Fruit fly (Drosophila melanogaster) whole organism, prepupa: ENCODE results near the gene ncd.

Source experiments
- Blimp-1 ChIP-seq: fragments of 200-800 bp; sonication (Bioruptor generic); optimal IDR thresholded peaks from 3 replicates; lab custom pipeline; 2017; ENCODE audit warnings: missing biosample characterization, missing genetic modification characterization, mild to moderate bottlenecking, moderate library complexity, missing genetic modification reagents
- CG10669 ChIP-seq: fragments of 200-800 bp; sonication (Bioruptor generic); optimal IDR thresholded peaks from 3 replicates; lab custom pipeline; 2018; ENCODE audit warnings: missing biosample characterization, mild to moderate bottlenecking, missing genetic modification characterization, moderate library complexity
- CG11762 ChIP-seq: fragments of 200-800 bp; sonication (Bioruptor generic); optimal IDR thresholded peaks from 3 replicates; lab custom pipeline; 2016; ENCODE audit warnings: missing biosample characterization, missing genetic modification characterization; ENCODE audit not compliant: insufficient read depth
- CG11902 ChIP-seq: fragments of 200-800 bp; sonication (Bioruptor generic); optimal IDR thresholded peaks from 3 replicates; lab custom pipeline; 2016; ENCODE audit warnings: missing biosample characterization, missing genetic modification characterization
- CG15336 ChIP-seq: fragments of 200-800 bp; sonication (Bioruptor generic); IDR thresholded peaks from 2 replicates; pipeline ENCODE4 v1.3.6; 2022; ENCODE audit warnings: missing biosample characterization, missing genetic modification characterization
- CG1621 ChIP-seq: fragments of 200-800 bp; sonication (Bioruptor generic); optimal IDR thresholded peaks from 3 replicates; lab custom pipeline; 2018; ENCODE audit warnings: missing biosample characterization, mild to moderate bottlenecking, missing genetic modification characterization
- CG31627 ChIP-seq: fragments of 200-800 bp; sonication (Bioruptor generic); optimal IDR thresholded peaks from 3 replicates; lab custom pipeline; 2016; ENCODE audit warnings: missing biosample characterization, missing genetic modification characterization
- CG34406 ChIP-seq: fragments of 200-800 bp; sonication (Bioruptor generic); optimal IDR thresholded peaks from 3 replicates; lab custom pipeline; 2016; ENCODE audit warnings: missing biosample characterization, missing genetic modification characterization
- CG3919 ChIP-seq: fragments of 200-800 bp; sonication (Bioruptor generic); optimal IDR thresholded peaks from 3 replicates; lab custom pipeline; 2016; ENCODE audit warnings: missing biosample characterization, missing genetic modification characterization
- CG6163 ChIP-seq: fragments of 200-800 bp; sonication (Bioruptor generic); IDR thresholded peaks from 3 replicates; pipeline ENCODE4 v1.3.6; 2022; ENCODE audit warnings: missing biosample characterization, missing genetic modification characterization
- CG6792 ChIP-seq: fragments of 200-800 bp; sonication (Bioruptor generic); optimal IDR thresholded peaks from 3 replicates; lab custom pipeline; 2016; ENCODE audit warnings: missing biosample characterization, missing genetic modification characterization
- CG7368 ChIP-seq: fragments of 200-800 bp; sonication (Bioruptor generic); optimal IDR thresholded peaks from 3 replicates; lab custom pipeline; 2016; ENCODE audit warnings: missing biosample characterization, missing genetic modification characterization
- CG8319 ChIP-seq: fragments of 200-800 bp; sonication (Bioruptor generic); optimal IDR thresholded peaks from 3 replicates; lab custom pipeline; 2016; ENCODE audit warnings: missing biosample characterization, missing genetic modification characterization
- CG8632 ChIP-seq: fragments of 200-800 bp; sonication (Bioruptor generic); optimal IDR thresholded peaks from 3 replicates; lab custom pipeline; 2016; ENCODE audit warnings: missing biosample characterization, missing genetic modification characterization
- CG9139 ChIP-seq: fragments of 200-800 bp; sonication (Bioruptor generic); optimal IDR thresholded peaks from 3 replicates; lab custom pipeline; 2017; ENCODE audit warnings: missing biosample characterization, mild to moderate bottlenecking, missing genetic modification characterization
- Eip78C ChIP-seq: fragments of 200-800 bp; sonication (Bioruptor generic); peaks from one replicate; lab custom pipeline; 2016; ENCODE audit warnings: missing biosample characterization, missing genetic modification characterization
- Eip93F ChIP-seq: fragments of 200-800 bp; sonication (Bioruptor generic); optimal IDR thresholded peaks from 2 replicates; lab custom pipeline; 2016; ENCODE audit warnings: missing biosample characterization, mild to moderate bottlenecking, missing genetic modification characterization
- Ets21C ChIP-seq: fragments of 200-800 bp; sonication (Bioruptor generic); optimal IDR thresholded peaks from 3 replicates; lab custom pipeline; 2016; ENCODE audit warnings: missing biosample characterization, missing genetic modification characterization
- Gug ChIP-seq: fragments of 200-800 bp; sonication (Bioruptor generic); IDR thresholded peaks from 2 replicates; pipeline ENCODE4 v1.3.6; 2022; ENCODE audit warnings: missing biosample characterization, missing genetic modification characterization
- Hr38 ChIP-seq: sonication (Bioruptor generic); optimal IDR thresholded peaks from 2 replicates; lab custom pipeline; 2016; ENCODE audit warnings: missing biosample characterization, missing genetic modification characterization
- Met ChIP-seq: fragments of 200-800 bp; sonication (Bioruptor generic); optimal IDR thresholded peaks from 3 replicates; lab custom pipeline; 2016; ENCODE audit warnings: missing biosample characterization, missing genetic modification characterization
- Sox102F ChIP-seq: fragments of 200-800 bp; sonication (Bioruptor generic); optimal IDR thresholded peaks from 2 replicates; lab custom pipeline; 2016; ENCODE audit warnings: missing biosample characterization, mild to moderate bottlenecking, missing genetic modification characterization
- acj6 ChIP-seq: fragments of 200-800 bp; sonication (Bioruptor generic); optimal IDR thresholded peaks from 3 replicates; lab custom pipeline; 2016; ENCODE audit warnings: missing biosample characterization, missing genetic modification characterization
- cyc ChIP-seq: fragments of 200-800 bp; sonication (Bioruptor generic); optimal IDR thresholded peaks from 3 replicates; lab custom pipeline; 2016; ENCODE audit warnings: missing biosample characterization, missing genetic modification characterization
- dac ChIP-seq: fragments of 200-800 bp; sonication (Bioruptor generic); optimal IDR thresholded peaks from 2 replicates; lab custom pipeline; 2017; ENCODE audit warnings: missing biosample characterization, mild to moderate bottlenecking, missing genetic modification characterization
- dsx ChIP-seq: fragments of 200-800 bp; optimal IDR thresholded peaks from 3 replicates; lab custom pipeline; 2019; ENCODE audit warnings: missing biosample characterization, mild to moderate bottlenecking, missing genetic modification characterization, moderate library complexity; ENCODE audit not compliant: poor library complexity, severe bottlenecking
- eg ChIP-seq: fragments of 200-800 bp; sonication (Bioruptor generic); IDR thresholded peaks from 3 replicates; pipeline ENCODE4 v1.3.6; 2022; ENCODE audit warnings: missing biosample characterization, missing genetic modification characterization
- fd85E ChIP-seq: fragments of 200-800 bp; sonication (Bioruptor generic); optimal IDR thresholded peaks from 3 replicates; lab custom pipeline; 2016; ENCODE audit warnings: missing biosample characterization, missing genetic modification characterization
- fkh ChIP-seq: fragments of 200-800 bp; sonication (Bioruptor generic); optimal IDR thresholded peaks from 3 replicates; lab custom pipeline; 2017; ENCODE audit warnings: missing biosample characterization, mild to moderate bottlenecking, missing genetic modification characterization, moderate library complexity
- lz ChIP-seq: fragments of 200-800 bp; sonication (Bioruptor generic); optimal IDR thresholded peaks from 3 replicates; lab custom pipeline; 2016; ENCODE audit warnings: missing biosample characterization, missing genetic modification characterization
- net ChIP-seq: fragments of 200-800 bp; sonication (Bioruptor generic); optimal IDR thresholded peaks from 3 replicates; lab custom pipeline; 2016; ENCODE audit warnings: missing biosample characterization, missing genetic modification characterization
- salr ChIP-seq, 2 experiments: fragments of 200-800 bp; sonication (Bioruptor generic); optimal IDR thresholded peaks; 3 replicates each; lab custom pipeline; 2016 to 2018; ENCODE audit warnings: missing biosample characterization in 2 of 2, missing genetic modification characterization in 2 of 2, mild to moderate bottlenecking in 1 of 2
- spab ChIP-seq: fragments of 200-800 bp; sonication (Bioruptor generic); optimal IDR thresholded peaks from 2 replicates; lab custom pipeline; 2017; ENCODE audit warnings: missing biosample characterization, mild to moderate bottlenecking, missing genetic modification characterization, missing genetic modification reagents
- ss ChIP-seq, 2 experiments: fragments of 200-800 bp; sonication (Bioruptor generic); optimal IDR thresholded peaks; 2 replicates in 1 of 2; 3 replicates in 1 of 2; lab custom pipeline; 2017 to 2018; ENCODE audit warnings: mild to moderate bottlenecking in 2 of 2, missing biosample characterization in 2 of 2, missing genetic modification characterization in 2 of 2, moderate library complexity in 1 of 2
- svp ChIP-seq: fragments of 200-800 bp; sonication (Bioruptor generic); peaks from one replicate; lab custom pipeline; 2016; ENCODE audit warnings: missing biosample characterization, missing genetic modification characterization
- vri ChIP-seq: fragments of 200-800 bp; sonication (Bioruptor generic); optimal IDR thresholded peaks from 3 replicates; lab custom pipeline; 2016; ENCODE audit warnings: missing biosample characterization, mild to moderate bottlenecking, missing genetic modification characterization

The ncd gene

dm6 chr3R:29778139-29778984 is 28.6 kb downstream of the ncd start (continued):
- TF ChIP-seq CG1621 (tag; lab: Kevin White, UChicago) (peak; percentile 19), fd85E (GFP tag; lab: Kevin White, UChicago) (no peak), Met (peak; percentile 73), CG10669 (GFP tag; lab: Kevin White, UChicago) (peak; percentile 54), Gug (no peak), CG9139 (GFP tag; lab: Kevin White, UChicago) (peak; percentile 22), Eip93F (GFP tag; lab: Kevin White, UChicago) (no peak), eg (GFP tag; lab: Robert Waterston, UW) (no peak; the same call in 2 of the 3 replicates), CG8632 (GFP tag; lab: Kevin White, UChicago) (peak; percentile 56), cyc (GFP tag; lab: Kevin White, UChicago) (peak; percentile 54), lz (GFP tag; lab: Kevin White, UChicago) (peak; percentile 74), acj6 (GFP tag; lab: Kevin White, UChicago) (peak; percentile 50), CG7368 (GFP tag; lab: Kevin White, UChicago) (peak; percentile 42), fkh (GFP tag; lab: Kevin White, UChicago) (no peak), net (GFP tag; lab: Kevin White, UChicago) (peak; percentile 10), ss (GFP tag; optimal IDR thresholded peaks at IDR 0.05; lab: Kevin White, UChicago) (peak; percentile 18 to 38), vri (GFP tag; lab: Kevin White, UChicago) (peak; percentile 26), Ets21C (peak; percentile 51), CG11762 (GFP tag; lab: Kevin White, UChicago) (peak; percentile 3), CG8319 (GFP tag; lab: Kevin White, UChicago) (peak; percentile 41), CG6163 (GFP tag; lab: Robert Waterston, UW) (peak; percentile 53; the same call in 2 of the 3 replicates), CG11902 (GFP tag; lab: Kevin White, UChicago) (peak; percentile 43)

- TF ChIP-seq CG34406 (GFP tag; lab: Kevin White, UChicago) (no peak), Blimp-1 (GFP tag; lab: Kevin White, UChicago) (no peak), Eip78C (peak; percentile 13), CG3919 (GFP tag; lab: Kevin White, UChicago) (no peak), salr (GFP tag; optimal IDR thresholded peaks at IDR 0.05; lab: Kevin White, UChicago) (no peak), eg (GFP tag; lab: Robert Waterston, UW) (0 out of 3 replicates have a peak, but pooled peaks have one; percentile 20), CG6792 (GFP tag; lab: Kevin White, UChicago) (no peak), CG7368 (GFP tag; lab: Kevin White, UChicago) (no peak), CG31627 (GFP tag; lab: Kevin White, UChicago) (no peak), Hr38 (GFP tag; lab: Kevin White, UChicago) (no peak), CG15336 (GFP tag; lab: Robert Waterston, UW) (no peak), dac (no peak), svp (GFP tag; lab: Kevin White, UChicago) (peak; percentile 40), dsx (no peak), fkh (GFP tag; lab: Kevin White, UChicago) (no peak), spab (GFP tag; lab: Kevin White, UChicago) (no peak), Sox102F (GFP tag; lab: Kevin White, UChicago) (no peak)
Measured at dm6 chr3R:29777213-29777612, 29.7 kb downstream of the ncd start.
